Worm (Caenorhabditis elegans): Measurements from ENCODE around the gene fbxa-213.

DNA sequence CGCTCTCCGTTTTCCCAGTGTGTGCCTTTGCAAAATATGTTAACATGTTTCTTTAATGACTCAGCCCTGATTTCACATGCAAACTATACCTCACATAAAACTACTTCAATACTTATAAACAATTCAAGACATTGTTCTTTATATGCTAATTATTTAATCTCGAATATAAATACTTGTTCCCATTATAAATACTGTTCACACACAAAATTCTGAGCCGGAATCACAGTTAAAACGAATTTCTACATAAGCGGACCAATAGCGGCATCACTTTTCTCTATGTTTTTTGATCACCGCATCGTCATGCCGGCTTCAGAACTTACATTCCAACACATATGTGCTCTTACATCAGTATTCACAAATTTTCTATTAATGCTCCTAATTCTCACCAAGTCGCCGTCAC lies 14.2 kb downstream of the fbxa-213 start, which contains the start of gene R10E8.5:
- TF ChIP-seq unc-62 (GFP tag; optimal IDR thresholded peaks at IDR 0.05) (no peak), fos-1 (tag; optimal IDR thresholded peaks at IDR 0.05) (no peak)

All from whole organism, L3 larva.